Worm (Caenorhabditis elegans) whole organism, L1 larva: ENCODE data around the gene nlp-70.

Source experiments
- C04F5.9 ChIP-seq: sonication (generic microtip); optimal IDR thresholded peaks from 2 replicates; lab custom pipeline; 2016; ENCODE audit warnings: missing genetic modification characterization, missing compliant biosample characterization
- C34B4.2 ChIP-seq: sonication (generic microtip); optimal IDR thresholded peaks from 2 replicates; lab custom pipeline; 2017; ENCODE audit warnings: mild to moderate bottlenecking, missing genetic modification characterization, missing compliant biosample characterization
- F16B12.6 ChIP-seq: fragments of 150-350 bp; optimal IDR thresholded peaks from 2 replicates; lab custom pipeline; 2014; ENCODE audit warnings: missing biosample characterization, missing genetic modification characterization
- Y116A8C.19 ChIP-seq: sonication (generic microtip); optimal IDR thresholded peaks from 2 replicates; lab custom pipeline; 2016; ENCODE audit warnings: missing compliant biosample characterization, missing genetic modification characterization, borderline replicate concordance
- aha-1 ChIP-seq: fragments of 150-350 bp; optimal IDR thresholded peaks from 2 replicates; lab custom pipeline; 2014; ENCODE audit warnings: missing biosample characterization, missing genetic modification characterization
- alr-1 ChIP-seq: fragments of 200-800 bp; sonication (Bioruptor generic); optimal IDR thresholded peaks from 2 replicates; lab custom pipeline; 2018; ENCODE audit warnings: borderline replicate concordance, mild to moderate bottlenecking, missing genetic modification characterization, missing compliant biosample characterization
- ama-1 ChIP-seq: fragments of 150-350 bp; optimal IDR thresholded peaks from 2 replicates; lab custom pipeline; 2014
- blmp-1 ChIP-seq: fragments of 150-350 bp; optimal IDR thresholded peaks from 2 replicates; lab custom pipeline; 2014; ENCODE audit warnings: missing biosample characterization, missing genetic modification characterization
- ceh-63 ChIP-seq: fragments of 200-800 bp; sonication (Bioruptor generic); optimal IDR thresholded peaks from 2 replicates; lab custom pipeline; 2018; ENCODE audit warnings: mild to moderate bottlenecking, missing genetic modification characterization, missing compliant biosample characterization
- ceh-8 ChIP-seq: fragments of 200-800 bp; sonication (Bioruptor generic); optimal IDR thresholded peaks from 2 replicates; lab custom pipeline; 2018; ENCODE audit warnings: mild to moderate bottlenecking, missing genetic modification characterization, moderate library complexity, missing compliant biosample characterization
- ceh-82 ChIP-seq, 3 experiments: fragments of 150-350 bp in 1 of 3; sonication (generic microtip) in 2 of 3; optimal IDR thresholded peaks; 2 replicates each; lab custom pipeline; 2014 to 2017; ENCODE audit warnings: missing biosample characterization in 3 of 3, missing genetic modification characterization in 3 of 3
- ceh-88 ChIP-seq: fragments of 200-800 bp; sonication (Bioruptor generic); IDR thresholded peaks from 2 replicates; pipeline ENCODE4 v1.3.6; 2022; ENCODE audit warnings: missing genetic modification characterization, missing compliant biosample characterization
- dpl-1 ChIP-seq, 3 experiments: fragments of 150-350 bp in 2 of 3; sonication (generic microtip) in 1 of 3; optimal IDR thresholded peaks; 2 replicates each; lab custom pipeline; 2014 to 2017; ENCODE audit warnings: missing biosample characterization in 3 of 3, missing genetic modification characterization in 3 of 3, missing genetic modification reagents in 3 of 3
- dsc-1 ChIP-seq: sonication (generic microtip); optimal IDR thresholded peaks from 2 replicates; lab custom pipeline; 2016; ENCODE audit warnings: mild to moderate bottlenecking, missing genetic modification characterization, missing compliant biosample characterization
- elt-3 ChIP-seq, 6 experiments: fragments of 150-350 bp in 1 of 6; sonication (generic microtip); optimal IDR thresholded peaks; 2 replicates each; lab custom pipeline; 2017 to 2018; ENCODE audit warnings: missing biosample characterization in 6 of 6, missing genetic modification characterization in 6 of 6, inconsistent platforms in 1 of 6
- fkh-8 ChIP-seq: sonication (generic microtip); optimal IDR thresholded peaks from 2 replicates; lab custom pipeline; 2016; ENCODE audit warnings: mild to moderate bottlenecking, missing genetic modification characterization, missing compliant biosample characterization
- grh-1 ChIP-seq: fragments of 200-800 bp; sonication (Bioruptor generic); IDR thresholded peaks from 2 replicates; pipeline ENCODE4 v1.3.6; 2022; ENCODE audit warnings: missing genetic modification reagents, missing genetic modification characterization, missing compliant biosample characterization
- hlh-4 ChIP-seq: sonication (generic microtip); optimal IDR thresholded peaks from 2 replicates; lab custom pipeline; 2016; ENCODE audit warnings: mild to moderate bottlenecking, missing genetic modification characterization, missing compliant biosample characterization
- irx-1 ChIP-seq: sonication (generic microtip); optimal IDR thresholded peaks from 2 replicates; lab custom pipeline; 2016; ENCODE audit warnings: missing genetic modification characterization, missing compliant biosample characterization
- lin-13 ChIP-seq: fragments of 150-350 bp; optimal IDR thresholded peaks from 2 replicates; lab custom pipeline; 2014; ENCODE audit warnings: missing biosample characterization, missing genetic modification reagents, missing genetic modification characterization
- lin-14 ChIP-seq: fragments of 200-800 bp; sonication (Bioruptor generic); optimal IDR thresholded peaks from 2 replicates; lab custom pipeline; 2018; ENCODE audit warnings: mild to moderate bottlenecking, missing genetic modification characterization, moderate library complexity, missing compliant biosample characterization
- lin-39 ChIP-seq: fragments of 150-350 bp; optimal IDR thresholded peaks from 2 replicates; lab custom pipeline; 2014; ENCODE audit warnings: missing biosample characterization, missing genetic modification reagents, missing genetic modification characterization
- lir-3 ChIP-seq: sonication (generic microtip); optimal IDR thresholded peaks from 2 replicates; lab custom pipeline; 2016; ENCODE audit warnings: mild to moderate bottlenecking, missing genetic modification characterization, moderate library complexity, missing compliant biosample characterization; ENCODE audit not compliant: poor library complexity
- lsy-2 ChIP-seq, 2 experiments: fragments of 150-350 bp; optimal IDR thresholded peaks; 2 replicates each; lab custom pipeline; 2014; ENCODE audit warnings: missing biosample characterization in 2 of 2, missing genetic modification characterization in 2 of 2
- mep-1 ChIP-seq: fragments of 150-350 bp; optimal IDR thresholded peaks from 2 replicates; lab custom pipeline; 2014; ENCODE audit warnings: missing biosample characterization, missing genetic modification characterization
- nhr-20 ChIP-seq: sonication (generic microtip); optimal IDR thresholded peaks from 2 replicates; lab custom pipeline; 2016; ENCODE audit warnings: mild to moderate bottlenecking, missing genetic modification characterization, missing compliant biosample characterization
- nhr-71 ChIP-seq: sonication (generic microtip); optimal IDR thresholded peaks from 2 replicates; lab custom pipeline; 2016; ENCODE audit warnings: mild to moderate bottlenecking, missing genetic modification characterization, moderate library complexity, missing compliant biosample characterization
- nhr-76 ChIP-seq: sonication (generic microtip); optimal IDR thresholded peaks from 2 replicates; lab custom pipeline; 2017; ENCODE audit warnings: missing biosample characterization, missing genetic modification characterization
- nhr-84 ChIP-seq: sonication (generic microtip); optimal IDR thresholded peaks from 2 replicates; lab custom pipeline; 2017; ENCODE audit warnings: missing biosample characterization, missing genetic modification characterization
- nhr-85 ChIP-seq: sonication (generic microtip); peaks from one replicate; lab custom pipeline; 2016; ENCODE audit warnings: missing genetic modification characterization, inconsistent platforms, missing compliant biosample characterization
- nhr-90 ChIP-seq: sonication (generic microtip); optimal IDR thresholded peaks from 2 replicates; lab custom pipeline; 2016; ENCODE audit warnings: mild to moderate bottlenecking, missing genetic modification characterization, missing compliant biosample characterization; ENCODE audit not compliant: poor library complexity
- pag-3 ChIP-seq: sonication (generic microtip); optimal IDR thresholded peaks from 2 replicates; lab custom pipeline; 2017; ENCODE audit warnings: missing genetic modification characterization, mild to moderate bottlenecking, missing compliant biosample characterization, antibody characterized with exemption, borderline replicate concordance; ENCODE audit not compliant: insufficient read depth
- pqm-1 ChIP-seq: sonication (generic microtip); optimal IDR thresholded peaks from 3 replicates; lab custom pipeline; 2017; ENCODE audit warnings: missing biosample characterization, missing genetic modification characterization
- skn-1 ChIP-seq: fragments of 150-350 bp; optimal IDR thresholded peaks from 2 replicates; lab custom pipeline; 2014; ENCODE audit warnings: missing biosample characterization, missing genetic modification characterization
- snpc-4 ChIP-seq: fragments of 150-350 bp; optimal IDR thresholded peaks from 2 replicates; lab custom pipeline; 2014; ENCODE audit warnings: missing biosample characterization, missing genetic modification characterization
- snu-23 ChIP-seq: sonication (generic microtip); optimal IDR thresholded peaks from 2 replicates; lab custom pipeline; 2016; ENCODE audit warnings: missing genetic modification characterization, missing compliant biosample characterization
- sox-4 ChIP-seq: sonication (generic microtip); optimal IDR thresholded peaks from 2 replicates; lab custom pipeline; 2016; ENCODE audit warnings: missing genetic modification characterization, missing compliant biosample characterization
- sptf-1 ChIP-seq: fragments of 150-350 bp; optimal IDR thresholded peaks from 2 replicates; lab custom pipeline; 2014; ENCODE audit warnings: missing biosample characterization, missing genetic modification characterization
- sup-37 ChIP-seq: fragments of 200-800 bp; sonication (Bioruptor generic); optimal IDR thresholded peaks from 2 replicates; lab custom pipeline; 2018; ENCODE audit warnings: mild to moderate bottlenecking, missing genetic modification characterization, missing compliant biosample characterization
- tbx-2 ChIP-seq: sonication (generic microtip); optimal IDR thresholded peaks from 2 replicates; lab custom pipeline; 2016; ENCODE audit warnings: missing genetic modification characterization, missing compliant biosample characterization
- unc-130 ChIP-seq: fragments of 150-350 bp; optimal IDR thresholded peaks from 2 replicates; lab custom pipeline; 2017; ENCODE audit warnings: missing biosample characterization, missing genetic modification characterization, inconsistent platforms
- unc-98 ChIP-seq: fragments of 200-800 bp; sonication (Bioruptor generic); IDR thresholded peaks from 2 replicates; pipeline ENCODE4 v1.3.6; 2022; ENCODE audit warnings: missing genetic modification characterization, missing compliant biosample characterization
- vab-15 ChIP-seq: sonication (generic microtip); optimal IDR thresholded peaks from 2 replicates; lab custom pipeline; 2017; ENCODE audit warnings: missing genotype, mild to moderate bottlenecking, missing genetic modification characterization, missing compliant biosample characterization
- ztf-11 ChIP-seq, 2 experiments: sonication (generic microtip); optimal IDR thresholded peaks; 2 replicates each; lab custom pipeline; 2016 to 2017; ENCODE audit warnings: missing genetic modification characterization in 2 of 2, missing biosample characterization in 1 of 2, missing compliant biosample characterization in 1 of 2

Gene nlp-70

ce11 chrV:272837-273236 lies at the start of gene nlp-70:
Gene nlp-70 (minus strand): TSS chrV:272937.
- TF ChIP-seq lin-13 (GFP tag; lab: Kevin White, UChicago) (no peak), hlh-4 (tag; lab: Kevin White, UChicago) (no peak), C04F5.9 (tag; lab: Kevin White, UChicago) (no peak), grh-1 (GFP tag; lab: Robert Waterston, UW) (no peak), F16B12.6 (tag; lab: Kevin White, UChicago) (no peak), lsy-2 (tag; optimal IDR thresholded peaks at IDR 0.05; lab: Kevin White, UChicago) (no peak), lin-39 (tag; lab: Kevin White, UChicago) (no peak), snu-23 (GFP tag; lab: Kevin White, UChicago) (no peak)

DNA sequence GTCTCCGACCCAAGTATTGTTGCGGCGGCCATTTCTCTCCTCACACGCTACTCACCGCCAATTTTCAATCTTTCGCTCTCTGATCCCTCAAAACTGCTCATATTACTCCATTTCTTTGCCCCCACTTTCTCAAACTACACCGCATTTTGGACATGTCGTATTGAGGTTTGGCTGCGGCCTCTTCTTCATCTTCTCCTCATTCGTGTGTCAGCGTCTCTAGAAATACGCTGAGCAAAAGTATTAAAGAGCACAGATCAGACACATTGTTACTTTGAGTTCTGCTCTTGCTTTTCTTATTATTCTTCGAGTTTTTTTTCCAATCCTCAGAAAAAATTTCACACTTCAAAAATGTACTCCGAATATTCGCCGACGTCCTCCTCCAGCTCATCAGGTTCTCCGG lies 47.3 kb upstream of the nlp-70 start:
- TF ChIP-seq nhr-71 (tag; lab: Kevin White, UChicago) (peak; percentile 12), ceh-88 (no peak), sup-37 (no peak), fkh-8 (peak; percentile 54), nhr-20 (peak; percentile 56), ceh-82 (tag; optimal IDR thresholded peaks at IDR 0.05; lab: Kevin White, UChicago) (peak in 1 of 3 experiments; percentile 10)

ce11 chrV:312421-312820 lies 39.7 kb upstream of the nlp-70 start, which contains the start of gene nhr-15:
Gene nhr-15 (plus strand): TSS chrV:312721.
- no peak for TF ChIP-seq unc-130 (tag; lab: Kevin White, UChicago)
- TF ChIP-seq blmp-1 (tag; lab: Kevin White, UChicago): no peak
- TF ChIP-seq dpl-1 (GFP tag; optimal IDR thresholded peaks at IDR 0.05; lab: Kevin White, UChicago): no peak
- TF ChIP-seq sox-4 (tag; lab: Kevin White, UChicago): no peak
- TF ChIP-seq ceh-88: no peak
- no peak for TF ChIP-seq vab-15 (tag; lab: Kevin White, UChicago)
- TF ChIP-seq alr-1 (tag; lab: Kevin White, UChicago): no peak
- TF ChIP-seq lsy-2 (tag; optimal IDR thresholded peaks at IDR 0.05; lab: Kevin White, UChicago): no peak
- TF ChIP-seq ama-1 (lab: Kevin White, UChicago): no peak
- no peak for TF ChIP-seq ceh-8 (GFP tag; lab: Kevin White, UChicago)
- TF ChIP-seq dsc-1: no peak
- no peak for TF ChIP-seq nhr-20
- no peak for TF ChIP-seq unc-98
- no peak for TF ChIP-seq F16B12.6 (tag; lab: Kevin White, UChicago)

DNA sequence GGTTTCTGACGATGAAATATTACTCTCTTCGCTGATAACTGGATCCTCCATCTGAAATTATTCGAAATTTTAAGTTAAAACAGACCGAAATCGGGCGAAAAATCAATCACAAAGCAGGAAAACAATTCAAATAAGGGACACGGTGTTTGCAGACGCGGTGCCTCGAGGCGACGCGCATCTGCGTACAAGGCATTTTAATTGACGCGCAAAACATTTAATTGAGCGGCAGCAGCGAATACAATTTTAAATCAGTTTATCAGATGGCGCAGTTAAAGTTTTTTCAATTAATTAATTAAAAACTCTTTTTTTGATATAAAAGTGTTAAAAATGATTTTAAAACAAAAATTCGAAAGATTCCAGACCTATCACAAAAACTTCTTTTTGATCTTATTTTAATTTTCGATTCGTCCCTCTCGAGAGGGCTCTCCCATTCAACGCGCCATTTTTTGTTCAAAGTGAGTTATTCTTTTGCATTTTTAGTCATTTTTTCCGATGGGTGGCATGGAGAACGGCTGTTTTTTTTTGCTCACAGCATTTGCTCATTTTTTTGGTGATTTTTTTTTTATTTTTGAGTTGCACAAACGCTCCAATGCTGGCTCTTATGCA lies 38.9 kb upstream of the nlp-70 start, which contains the start of gene phf-10:
TSS of gene phf-10 (minus strand) at position 81 of the 606 bp plus-strand sequence.
- TF ChIP-seq hlh-4 (tag; lab: Kevin White, UChicago) (no peak), nhr-90 (peak; percentile 18), lir-3 (no peak), tbx-2 (peak; percentile 46), ztf-11 (tag; optimal IDR thresholded peaks at IDR 0.05; lab: Kevin White, UChicago) (no peak), Y116A8C.19 (tag; lab: Kevin White, UChicago) (no peak), C34B4.2 (tag; lab: Kevin White, UChicago) (no peak), ceh-82 (tag; optimal IDR thresholded peaks at IDR 0.05; lab: Kevin White, UChicago) (peak in 1 of 3 experiments; percentile 6), mep-1 (tag; lab: Kevin White, UChicago) (peak; percentile 9), nhr-84 (tag; lab: Kevin White, UChicago) (no peak), ceh-63 (GFP tag; lab: Kevin White, UChicago) (no peak), pqm-1 (no peak), F16B12.6 (tag; lab: Kevin White, UChicago) (peak; percentile 83), elt-3 (tag; optimal IDR thresholded peaks at IDR 0.05; lab: Kevin White, UChicago) (no peak), pag-3 (tag; lab: Kevin White, UChicago) (no peak), aha-1 (tag; lab: Kevin White, UChicago) (no peak), alr-1 (tag; lab: Kevin White, UChicago) (no peak), nhr-20 (peak; percentile 44), irx-1 (no peak), snpc-4 (tag; lab: Kevin White, UChicago) (peak; percentile 12), snu-23 (GFP tag; lab: Kevin White, UChicago) (peak; percentile 56), unc-130 (tag; lab: Kevin White, UChicago) (peak; percentile 19), vab-15 (tag; lab: Kevin White, UChicago) (no peak), lin-13 (GFP tag; lab: Kevin White, UChicago) (no peak), sptf-1 (no peak), skn-1 (tag; lab: Kevin White, UChicago) (no peak), lin-14 (GFP tag; lab: Kevin White, UChicago) (no peak), blmp-1 (tag; lab: Kevin White, UChicago) (no peak), nhr-76 (tag; lab: Kevin White, UChicago) (no peak), nhr-85 (no peak)
